Fruit fly (Drosophila melanogaster): ENCODE data around the gene CG43390.

Gene CG43390

DNA sequence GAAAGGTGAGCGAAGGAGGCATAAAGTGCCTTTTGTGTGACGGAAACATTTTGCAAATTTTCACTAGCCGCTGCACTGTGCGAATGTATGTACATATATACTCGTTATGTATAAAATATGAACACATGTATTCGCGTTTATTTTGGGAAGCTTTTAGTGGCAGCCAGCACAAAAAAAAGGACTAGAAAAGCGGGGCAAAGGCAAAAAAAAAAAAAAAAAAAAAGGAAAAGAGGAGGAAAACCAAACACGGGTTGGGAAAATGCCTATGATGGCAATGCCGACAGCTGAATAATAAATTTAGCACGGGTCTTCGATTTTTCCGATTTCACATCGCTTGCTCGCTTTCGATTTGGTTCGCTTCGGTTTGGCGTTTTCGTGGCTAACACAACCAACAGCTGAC is 30.3 kb downstream of the CG43390 start:
- no peak for TF ChIP-seq dl (GFP tag; optimal IDR thresholded peaks at IDR 0.05; ENCODE audit: insufficient read depth in 1 of 2, partially characterized antibody in 2 of 2)

- no peak for TF ChIP-seq rgr (GFP tag; optimal IDR thresholded peaks at IDR 0.05)
- TF ChIP-seq Jra (GFP tag; optimal IDR thresholded peaks at IDR 0.05): no peak
- no peak for TF ChIP-seq woc (GFP tag; optimal IDR thresholded peaks at IDR 0.05)
- TF ChIP-seq Rel (GFP tag; optimal IDR thresholded peaks at IDR 0.05): no peak
- no peak for TF ChIP-seq Rel (tag; optimal IDR thresholded peaks at IDR 0.05)
- TF ChIP-seq Hr78 (GFP tag; optimal IDR thresholded peaks at IDR 0.05): no peak
- no peak for TF ChIP-seq Vsx2 (GFP tag; optimal IDR thresholded peaks at IDR 0.05; ENCODE audit: partially characterized antibody)
- no peak for TF ChIP-seq GATAd (GFP tag; optimal IDR thresholded peaks at IDR 0.05)
- TF ChIP-seq brk (GFP tag; optimal IDR thresholded peaks at IDR 0.05): no peak
- TF ChIP-seq sage (GFP tag; optimal IDR thresholded peaks at IDR 0.05): no peak
- TF ChIP-seq lola (GFP tag; optimal IDR thresholded peaks at IDR 0.05): no peak
- TF ChIP-seq HLH106 (tag; optimal IDR thresholded peaks at IDR 0.05): no peak
- TF ChIP-seq Sp1 (GFP tag; optimal IDR thresholded peaks at IDR 0.05): no peak
- no peak for TF ChIP-seq dl (GFP tag; optimal IDR thresholded peaks at IDR 0.05; ENCODE audit: insufficient read depth in 1 of 2, partially characterized antibody in 2 of 2)
- TF ChIP-seq N (GFP tag; optimal IDR thresholded peaks at IDR 0.05): no peak
- TF ChIP-seq fru (GFP tag; optimal IDR thresholded peaks at IDR 0.05): no peak
- TF ChIP-seq CrebA (GFP tag; optimal IDR thresholded peaks at IDR 0.05; ENCODE audit: borderline replicate concordance): no peak
- TF ChIP-seq CG32264 (GFP tag; optimal IDR thresholded peaks at IDR 0.05): no peak
- no peak for TF ChIP-seq sv (GFP tag; optimal IDR thresholded peaks at IDR 0.05)
- no peak for TF ChIP-seq Mio (GFP tag; optimal IDR thresholded peaks at IDR 0.05)
- TF ChIP-seq dsf (GFP tag; optimal IDR thresholded peaks at IDR 0.05; ENCODE audit: borderline replicate concordance): no peak
These were observed 31.7 kb downstream of the CG43390 start for dm6 chr3L:11548009-11548408.

- TF ChIP-seq Myc (optimal IDR thresholded peaks at IDR 0.05): no peak
- TF ChIP-seq fru (GFP tag; optimal IDR thresholded peaks at IDR 0.05): no peak
- no peak for TF ChIP-seq Vsx2 (GFP tag; optimal IDR thresholded peaks at IDR 0.05; ENCODE audit: partially characterized antibody)
- TF ChIP-seq tai (GFP tag; optimal IDR thresholded peaks at IDR 0.05): no peak
- TF ChIP-seq Mio (GFP tag; optimal IDR thresholded peaks at IDR 0.05): no peak
- no peak for TF ChIP-seq lola (GFP tag; optimal IDR thresholded peaks at IDR 0.05)
- TF ChIP-seq Dif (GFP tag; optimal IDR thresholded peaks at IDR 0.05; ENCODE audit: partially characterized antibody): no peak
- TF ChIP-seq Hnf4 (GFP tag; optimal IDR thresholded peaks at IDR 0.05): no peak
- TF ChIP-seq dmrt93B (GFP tag; optimal IDR thresholded peaks at IDR 0.05): no peak
- no peak for TF ChIP-seq Abd-B (GFP tag; optimal IDR thresholded peaks at IDR 0.05)
- TF ChIP-seq sv (GFP tag; optimal IDR thresholded peaks at IDR 0.05): no peak
- TF ChIP-seq Dfd (GFP tag; optimal IDR thresholded peaks at IDR 0.05): no peak
- no peak for TF ChIP-seq Hr83 (GFP tag; optimal IDR thresholded peaks at IDR 0.05; ENCODE audit: poor library complexity, severe bottlenecking)
- no peak for TF ChIP-seq OdsH (GFP tag; optimal IDR thresholded peaks at IDR 0.05)
- TF ChIP-seq Sp1 (GFP tag; optimal IDR thresholded peaks at IDR 0.05): no peak
- no peak for TF ChIP-seq psq (GFP tag; optimal IDR thresholded peaks at IDR 0.05)
- TF ChIP-seq GATAd (GFP tag; optimal IDR thresholded peaks at IDR 0.05): no peak
- TF ChIP-seq usp (GFP tag; optimal IDR thresholded peaks at IDR 0.05): no peak
These were observed 32.3 kb downstream of the CG43390 start for dm6 chr3L:11547302-11547994.

DNA sequence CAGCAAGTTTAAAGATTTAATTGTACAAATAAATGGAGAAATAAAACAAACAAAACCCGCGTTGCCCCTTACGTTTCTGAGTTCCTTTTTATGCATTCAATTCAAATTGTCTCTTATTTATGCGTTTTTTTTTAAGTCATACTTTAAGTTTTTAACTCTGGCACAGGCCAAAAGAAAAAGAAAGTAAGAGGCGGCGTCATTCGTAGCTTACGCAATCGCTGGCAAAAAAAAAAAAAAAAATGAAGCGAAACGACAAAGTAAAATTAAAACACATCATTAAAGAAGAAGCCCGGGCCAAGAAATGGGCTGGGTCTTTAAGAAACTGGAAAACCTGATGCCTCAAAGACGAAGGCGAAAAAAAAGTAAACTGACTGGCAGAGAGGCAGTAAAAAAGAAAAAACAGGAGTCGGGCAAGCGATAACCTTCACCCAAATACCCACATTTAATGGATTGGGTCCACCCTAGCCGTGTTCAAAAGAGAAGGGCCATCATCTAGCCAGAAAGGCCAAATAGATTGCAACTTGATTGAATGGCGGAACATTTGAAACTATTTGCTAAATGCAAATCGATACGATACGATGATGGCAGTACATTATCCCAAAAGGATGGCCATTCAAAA is 36.0 kb downstream of the CG43390 start:
- TF ChIP-seq Dfd (GFP tag; optimal IDR thresholded peaks at IDR 0.05): no peak
- TF ChIP-seq CrebA (GFP tag; optimal IDR thresholded peaks at IDR 0.05; ENCODE audit: borderline replicate concordance): no peak
- TF ChIP-seq rgr (GFP tag; optimal IDR thresholded peaks at IDR 0.05): no peak
- no peak for TF ChIP-seq dsf (GFP tag; optimal IDR thresholded peaks at IDR 0.05; ENCODE audit: borderline replicate concordance)
- TF ChIP-seq CG9705 (GFP tag; optimal IDR thresholded peaks at IDR 0.05): no peak
- TF ChIP-seq CG32264 (GFP tag; optimal IDR thresholded peaks at IDR 0.05): no peak
- TF ChIP-seq brk (GFP tag; optimal IDR thresholded peaks at IDR 0.05): no peak
- no peak for TF ChIP-seq Hr83 (GFP tag; optimal IDR thresholded peaks at IDR 0.05; ENCODE audit: poor library complexity, severe bottlenecking)
- no peak for TF ChIP-seq Hnf4 (GFP tag; optimal IDR thresholded peaks at IDR 0.05)
- TF ChIP-seq sv (GFP tag; optimal IDR thresholded peaks at IDR 0.05): no peak
